Worm (Caenorhabditis elegans) whole organism, midembryonic: ENCODE results near the gene srh-171.

Source experiments
- flt-1 ChIP-seq: fragments of 200-800 bp; sonication (Bioruptor generic); IDR thresholded peaks from 2 replicates; pipeline ENCODE4 v1.3.6; 2022; ENCODE audit warnings: missing genetic modification characterization, missing compliant biosample characterization
- tab-1 ChIP-seq: fragments of 200-800 bp; sonication (Bioruptor generic); IDR thresholded peaks from 2 replicates; pipeline ENCODE4 v1.3.6; 2022; ENCODE audit warnings: missing genetic modification characterization, missing compliant biosample characterization
- ztf-29 ChIP-seq: fragments of 200-800 bp; sonication (Bioruptor generic); IDR thresholded peaks from 2 replicates; pipeline ENCODE4 v1.3.6; 2022; ENCODE audit warnings: missing genetic modification reagents, missing genetic modification characterization, missing compliant biosample characterization

ce11 chrV:19998203-19998836, 32.8 kb downstream of the srh-171 start:
- TF ChIP-seq tab-1 (GFP tag; lab: Robert Waterston, UW), result no peak
- TF ChIP-seq ztf-29 (GFP tag; lab: Robert Waterston, UW), result peak; percentile 89; the same call in 1 of the 2 replicates
- no peak for TF ChIP-seq flt-1
